Worm (Caenorhabditis elegans) whole organism, L2 larva: ENCODE results near the gene rbm-39.

Source experiments
- R02D3.7 ChIP-seq: fragments of 150-350 bp; optimal IDR thresholded peaks from 2 replicates; lab custom pipeline; 2014; ENCODE audit warnings: missing biosample characterization, missing genetic modification characterization
- ZK546.5 ChIP-seq: sonication (generic microtip); optimal IDR thresholded peaks from 2 replicates; lab custom pipeline; 2017; ENCODE audit warnings: missing biosample characterization, missing genetic modification characterization
- ceh-82 ChIP-seq: fragments of 150-350 bp; optimal IDR thresholded peaks from 2 replicates; lab custom pipeline; 2014; ENCODE audit warnings: missing biosample characterization, missing genetic modification characterization
- elt-3 ChIP-seq: sonication (generic microtip); optimal IDR thresholded peaks from 2 replicates; lab custom pipeline; 2017; ENCODE audit warnings: missing biosample characterization, missing genetic modification characterization
- fos-1 ChIP-seq: fragments of 150-350 bp; optimal IDR thresholded peaks from 2 replicates; lab custom pipeline; 2014; ENCODE audit warnings: missing biosample characterization, missing genetic modification characterization
- lin-13 ChIP-seq: fragments of 150-350 bp; optimal IDR thresholded peaks from 2 replicates; lab custom pipeline; 2014; ENCODE audit warnings: missing biosample characterization, missing genetic modification reagents, missing genetic modification characterization
- lin-39 ChIP-seq: fragments of 150-350 bp; optimal IDR thresholded peaks from 2 replicates; lab custom pipeline; 2014; ENCODE audit warnings: missing biosample characterization, missing genetic modification reagents, missing genetic modification characterization
- nhr-237 ChIP-seq: fragments of 150-350 bp; optimal IDR thresholded peaks from 2 replicates; lab custom pipeline; 2014; ENCODE audit warnings: missing biosample characterization, missing genetic modification characterization
- nhr-77 ChIP-seq: fragments of 150-350 bp; optimal IDR thresholded peaks from 2 replicates; lab custom pipeline; 2014; ENCODE audit warnings: missing biosample characterization, missing genetic modification characterization
- snpc-4 ChIP-seq: fragments of 150-350 bp; optimal IDR thresholded peaks from 2 replicates; lab custom pipeline; 2014; ENCODE audit warnings: missing biosample characterization, missing genetic modification characterization
- ztf-4 ChIP-seq: fragments of 150-350 bp; optimal IDR thresholded peaks from 2 replicates; lab custom pipeline; 2014; ENCODE audit warnings: missing biosample characterization, missing genetic modification characterization

ce11 chrIV:1038516-1038915, 26.1 kb downstream of the rbm-39 start:
- TF ChIP-seq nhr-237 (tag; lab: Kevin White, UChicago) (no peak), snpc-4 (tag; lab: Kevin White, UChicago) (no peak), lin-39 (tag; lab: Kevin White, UChicago) (no peak), ztf-4 (tag; lab: Kevin White, UChicago) (no peak), R02D3.7 (no peak), ceh-82 (tag; lab: Kevin White, UChicago) (no peak), elt-3 (tag; lab: Kevin White, UChicago) (no peak), fos-1 (tag; lab: Kevin White, UChicago) (no peak), ZK546.5 (tag; lab: Kevin White, UChicago) (no peak), lin-13 (GFP tag; lab: Kevin White, UChicago) (no peak), nhr-77 (tag; lab: Kevin White, UChicago) (no peak)
